Fruit fly (Drosophila melanogaster): ENCODE data around the gene dachs.

- TF ChIP-seq CG17806 (tag; optimal IDR thresholded peaks at IDR 0.05) (no peak), CG8159 (tag; optimal IDR thresholded peaks at IDR 0.05) (no peak), CG8301 (tag; optimal IDR thresholded peaks at IDR 0.05) (no peak), CG34367 (tag; optimal IDR thresholded peaks at IDR 0.05) (no peak), EcR (GFP tag; optimal IDR thresholded peaks at IDR 0.05) (no peak), fd96Ca (GFP tag; IDR thresholded peaks at IDR 0.05) (no peak), Ets98B (GFP tag; IDR thresholded peaks at IDR 0.05) (no peak), gl (tag; optimal IDR thresholded peaks at IDR 0.05) (no peak), CG12605 (GFP tag; IDR thresholded peaks at IDR 0.05) (no peak), Pif1B (GFP tag; optimal IDR thresholded peaks at IDR 0.05) (no peak), D1 (tag; optimal IDR thresholded peaks at IDR 0.05) (no peak)
Observed at dm6 chr2L:8451497-8451896, 15.1 kb upstream of the dachs start.
